Fruit fly (Drosophila melanogaster) whole organism: ENCODE data around the gene Prosalpha6T.
"Not testable (repeated sequence)": the region's sequence is repeated elsewhere in the genome, so short reads cannot be mapped to it uniquely, and the experiment has no call there.

Source experiments
- CG8478 ChIP-seq: fragments of >200 bp; optimal IDR thresholded peaks from 2 replicates; lab custom pipeline; 2018; ENCODE audit warnings: inconsistent platforms
- Dll ChIP-seq: fragments of >200 bp; optimal IDR thresholded peaks from 2 replicates; lab custom pipeline; 2017
- EcR ChIP-seq, 2 experiments: fragments of >200 bp; optimal IDR thresholded peaks; 2 replicates each; lab custom pipeline; 2017; ENCODE audit warnings: missing biosample characterization in 2 of 2, missing genetic modification characterization in 2 of 2, missing genetic modification reagents in 2 of 2
- pan ChIP-seq: fragments of >200 bp; optimal IDR thresholded peaks from 2 replicates; lab custom pipeline; 2017
- psq ChIP-seq: fragments of >200 bp; optimal IDR thresholded peaks from 2 replicates; lab custom pipeline; 2017
- usp ChIP-seq: fragments of >200 bp; optimal IDR thresholded peaks from 2 replicates; lab custom pipeline; 2017; ENCODE audit warnings: missing biosample characterization, missing genetic modification characterization, mixed read lengths

Prosalpha6T gene

DNA sequence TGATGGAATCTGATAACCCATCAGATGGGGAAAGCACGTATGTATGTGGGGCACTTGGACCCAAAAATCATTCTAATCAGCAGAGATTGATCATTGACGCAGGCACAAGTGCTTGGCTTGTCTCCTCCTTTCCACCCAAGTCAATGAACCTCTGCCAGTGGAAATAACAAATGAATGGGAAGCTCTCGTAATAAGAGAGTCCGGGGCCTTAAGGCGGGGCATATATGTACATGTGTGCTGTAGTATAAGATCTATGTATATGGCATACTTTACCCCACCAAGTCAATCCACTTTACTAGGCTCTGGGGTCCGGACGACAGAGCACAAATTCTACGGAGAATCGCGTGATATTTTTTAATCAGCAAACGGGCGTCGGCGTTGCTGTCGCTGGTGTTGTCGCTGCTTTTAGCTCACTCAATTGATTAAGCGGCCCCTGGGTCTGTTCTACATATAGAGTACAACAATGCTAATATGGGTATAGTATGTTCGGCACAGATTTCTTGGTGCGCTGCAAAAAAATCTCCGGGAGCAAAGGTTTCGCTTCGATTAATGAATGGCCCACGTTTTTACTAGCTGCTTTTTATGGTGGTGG, 25.7 kb upstream of the Prosalpha6T start:
- TF ChIP-seq CG8478 (lab: Kevin White, UChicago) (no peak), usp (no peak), Dll (lab: Kevin White, UChicago) (no peak), pan (lab: Kevin White, UChicago) (peak; percentile 22), psq (lab: Kevin White, UChicago) (no peak), EcR (GFP tag; optimal IDR thresholded peaks at IDR 0.05; lab: Kevin White, UChicago) (peak in 1 of 2 experiments; percentile 82)

DNA sequence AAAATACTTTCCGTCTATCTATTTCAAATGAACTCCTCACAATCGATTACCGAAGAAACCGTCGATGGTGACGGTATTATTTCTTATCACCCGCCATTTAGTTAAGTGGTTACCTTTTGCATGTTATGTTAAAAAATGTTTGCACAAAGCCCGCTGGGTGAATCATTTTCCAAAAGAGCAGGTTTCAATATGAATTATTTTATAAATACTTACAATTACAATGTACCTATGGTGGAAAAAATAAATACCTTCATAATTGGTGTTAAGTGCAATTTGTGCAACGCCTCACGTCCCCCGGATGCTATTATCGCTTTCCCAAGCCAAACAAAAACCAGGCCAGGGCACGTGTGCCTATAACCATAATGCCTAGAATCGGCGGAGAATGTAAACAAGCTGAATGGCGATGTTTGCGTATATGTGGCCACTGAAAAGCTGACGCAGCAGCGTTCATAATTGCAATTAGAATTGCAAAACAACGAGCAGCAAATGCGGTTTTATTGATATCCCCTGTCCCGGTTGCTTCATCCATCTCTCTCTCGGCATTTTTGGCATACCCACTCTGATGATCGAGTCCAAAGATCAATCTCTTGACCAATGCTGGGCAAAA, 24.9 kb upstream of the Prosalpha6T start:
- no peak for TF ChIP-seq psq (lab: Kevin White, UChicago)
- no peak for TF ChIP-seq usp
- TF ChIP-seq Dll (lab: Kevin White, UChicago) = no peak
- no peak for TF ChIP-seq EcR (GFP tag; optimal IDR thresholded peaks at IDR 0.05; lab: Kevin White, UChicago)
- TF ChIP-seq CG8478 (lab: Kevin White, UChicago) = no peak
- TF ChIP-seq pan (lab: Kevin White, UChicago) = no peak

dm6 chr2L:13211764-13212265, 20.0 kb upstream of the Prosalpha6T start, which contains the start of gene CG15482:
Gene CG15482, minus strand, starts transcription at chr2L:13211814.
- not testable (repeated sequence) for TF ChIP-seq CG8478 (lab: Kevin White, UChicago); pan (lab: Kevin White, UChicago); usp

DNA sequence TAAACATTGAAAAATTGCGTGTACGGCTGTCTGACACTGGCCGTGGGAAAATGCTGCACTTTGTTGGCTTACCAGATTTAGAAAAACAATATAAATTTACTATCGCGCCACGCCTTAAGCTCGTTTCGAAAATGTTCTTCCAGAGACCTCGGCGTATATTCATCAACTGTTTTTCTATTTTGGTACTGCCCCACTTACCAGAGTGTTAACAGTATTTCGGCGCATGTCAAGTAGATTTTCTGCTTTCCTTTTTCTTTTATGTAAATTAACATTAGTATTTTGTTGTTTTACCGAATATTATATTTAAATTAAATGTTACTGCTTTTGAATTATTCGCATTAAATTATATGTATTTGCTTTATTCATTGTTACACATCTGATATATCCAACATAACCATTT, 16.8 kb upstream of the Prosalpha6T start, which contains the start of gene kek4:
kek4 (minus strand) TSS at position 341 of the 400 bp plus-strand sequence.
- no peak for TF ChIP-seq EcR (GFP tag; optimal IDR thresholded peaks at IDR 0.05; lab: Kevin White, UChicago)

DNA sequence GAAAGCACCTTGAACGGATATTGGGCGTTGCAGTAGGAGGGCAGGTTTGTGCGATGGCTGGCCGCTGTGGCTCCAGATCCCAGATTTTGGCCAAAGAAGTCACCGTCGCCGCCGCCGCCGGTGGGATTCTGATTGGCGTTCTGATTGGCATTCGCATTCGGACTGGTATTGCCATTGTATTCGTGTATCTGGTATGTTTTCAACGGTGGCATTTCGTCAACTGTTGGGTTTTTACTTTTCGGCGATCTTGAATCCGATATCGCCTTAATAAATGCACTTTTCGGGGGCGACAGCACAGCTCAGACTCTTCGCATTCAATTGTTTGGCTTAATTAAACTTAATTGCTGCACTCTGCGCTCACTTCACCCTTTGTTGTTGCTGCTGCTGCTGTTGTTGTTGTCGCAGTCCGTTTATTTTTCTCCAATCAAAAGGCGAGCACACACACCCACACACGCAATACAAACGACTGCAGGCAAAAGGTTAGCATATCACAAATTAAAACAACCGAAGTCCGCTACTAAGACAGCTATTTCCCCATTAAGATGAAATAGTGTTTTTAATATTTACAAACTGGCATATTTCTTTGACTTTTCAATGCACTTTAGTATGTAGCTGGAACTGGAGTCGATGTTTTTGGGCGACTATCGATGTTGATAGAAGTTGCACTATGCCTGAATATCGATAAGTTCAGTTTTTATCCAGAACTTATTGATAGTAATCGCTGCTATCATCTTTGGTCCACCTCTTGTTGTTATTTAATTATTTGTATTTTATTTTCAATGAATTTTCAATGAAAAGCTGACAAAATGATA, 12.4 kb upstream of the Prosalpha6T start, which contains the start of the genes CG9426 and mRF1:
CG9426 (minus strand) TSS at position 643 of the 812 bp plus-strand sequence.
mRF1 (plus strand) TSS at position 699 of the 812 bp plus-strand sequence.
- TF ChIP-seq usp (no peak), EcR (GFP tag; optimal IDR thresholded peaks at IDR 0.05; lab: Kevin White, UChicago) (no peak), psq (lab: Kevin White, UChicago) (no peak), Dll (lab: Kevin White, UChicago) (no peak), CG8478 (lab: Kevin White, UChicago) (no peak), pan (lab: Kevin White, UChicago) (no peak)

- TF ChIP-seq psq (lab: Kevin White, UChicago) (no peak), Dll (lab: Kevin White, UChicago) (no peak), CG8478 (lab: Kevin White, UChicago) (no peak), pan (lab: Kevin White, UChicago) (no peak)
These were observed 9.6 kb upstream of the Prosalpha6T start, which contains the start of the genes Ski6 and CG16812 for dm6 chr2L:13222225-13222648. Gene Ski6, minus strand, starts transcription at chr2L:13222429. Gene CG16812, plus strand, starts transcription at chr2L:13222587.

DNA sequence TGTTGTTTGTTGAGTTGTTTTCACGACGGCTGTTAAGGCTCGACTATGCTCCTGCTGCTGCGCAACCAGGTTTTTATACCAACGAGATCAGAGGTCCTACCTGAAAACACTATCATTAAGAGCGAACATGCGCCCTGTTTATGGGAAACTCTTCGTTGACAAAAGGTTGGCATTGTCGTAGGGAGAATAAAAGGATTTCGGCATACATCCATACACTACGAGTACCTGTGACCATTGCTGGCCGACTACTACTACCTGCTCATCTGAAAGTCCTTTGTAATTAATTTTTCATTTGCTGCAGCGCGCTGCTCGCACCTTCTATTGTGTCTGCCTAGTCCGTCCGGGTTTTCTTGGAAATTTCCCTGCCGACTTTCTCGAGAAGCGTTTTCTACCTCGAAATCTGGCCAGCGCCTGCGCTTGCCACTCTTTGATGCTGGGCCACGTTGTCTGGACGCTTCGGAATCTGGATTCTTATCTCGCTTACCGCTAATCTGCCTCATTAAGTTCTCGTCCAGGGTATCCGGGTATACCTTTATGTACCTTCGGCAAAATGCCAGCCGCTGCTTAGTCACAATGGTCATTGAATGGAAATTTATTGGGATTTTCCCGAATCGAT, 6.5 kb upstream of the Prosalpha6T start, which contains the start of gene CG15480:
CG15480 (minus strand) TSS at position 51 of the 616 bp plus-strand sequence.
- no peak for TF ChIP-seq pan (lab: Kevin White, UChicago)
- no peak for TF ChIP-seq EcR (GFP tag; optimal IDR thresholded peaks at IDR 0.05; lab: Kevin White, UChicago)
- TF ChIP-seq Dll (lab: Kevin White, UChicago) = no peak
- TF ChIP-seq psq (lab: Kevin White, UChicago) = no peak
- no peak for TF ChIP-seq usp
- no peak for TF ChIP-seq CG8478 (lab: Kevin White, UChicago)

- TF ChIP-seq psq (lab: Kevin White, UChicago) = no peak
- TF ChIP-seq EcR (GFP tag; optimal IDR thresholded peaks at IDR 0.05; lab: Kevin White, UChicago) = no peak
- no peak for TF ChIP-seq usp
- TF ChIP-seq Dll (lab: Kevin White, UChicago) = no peak
These were observed 4.6 kb upstream of the Prosalpha6T start, which contains the start of gene CG16813 for dm6 chr2L:13227242-13227641. Gene CG16813, plus strand, starts transcription at chr2L:13227529.

DNA sequence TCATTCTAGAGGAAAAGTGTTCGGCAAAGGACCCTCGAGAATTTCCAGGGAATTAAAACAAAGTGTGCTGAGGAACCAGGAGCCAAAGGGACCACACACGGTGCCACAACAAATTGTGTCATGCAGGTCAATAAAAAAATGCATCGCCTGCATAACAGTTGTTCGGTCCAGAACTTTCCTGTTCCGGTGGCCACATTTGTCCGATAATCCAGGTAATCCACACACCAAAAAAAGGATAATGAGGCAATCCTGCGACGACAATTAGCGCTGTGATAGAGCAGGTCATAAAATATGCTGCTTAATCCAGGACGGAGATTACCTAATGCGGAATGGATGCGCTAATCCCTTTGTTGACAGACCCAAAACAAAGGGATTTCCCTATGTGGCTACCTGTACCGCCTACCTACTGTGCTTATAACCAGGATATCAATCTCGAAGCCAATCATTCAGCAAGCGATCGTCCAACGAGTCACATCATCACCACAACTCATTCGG, 2.4 kb upstream of the Prosalpha6T start, which contains the start of gene CG16815:
CG16815 (plus strand) TSS at position 445 of the 495 bp plus-strand sequence.
- no peak for TF ChIP-seq EcR (GFP tag; optimal IDR thresholded peaks at IDR 0.05; lab: Kevin White, UChicago)
- no peak for TF ChIP-seq pan (lab: Kevin White, UChicago)
- TF ChIP-seq psq (lab: Kevin White, UChicago) = no peak
- no peak for TF ChIP-seq CG8478 (lab: Kevin White, UChicago)

dm6 chr2L:13234610-13235489, 3.0 kb downstream of the Prosalpha6T start, which contains the start of gene Mabi:
Gene Mabi, minus strand, starts transcription at chr2L:13234660.
- TF ChIP-seq CG8478 (lab: Kevin White, UChicago) (no peak), psq (lab: Kevin White, UChicago) (no peak), Dll (lab: Kevin White, UChicago) (no peak), usp (no peak), pan (lab: Kevin White, UChicago) (no peak), EcR (GFP tag; optimal IDR thresholded peaks at IDR 0.05; lab: Kevin White, UChicago) (no peak)
